Fruit fly (Drosophila melanogaster): ENCODE results near the gene CG46457.

The CG46457 gene

DNA sequence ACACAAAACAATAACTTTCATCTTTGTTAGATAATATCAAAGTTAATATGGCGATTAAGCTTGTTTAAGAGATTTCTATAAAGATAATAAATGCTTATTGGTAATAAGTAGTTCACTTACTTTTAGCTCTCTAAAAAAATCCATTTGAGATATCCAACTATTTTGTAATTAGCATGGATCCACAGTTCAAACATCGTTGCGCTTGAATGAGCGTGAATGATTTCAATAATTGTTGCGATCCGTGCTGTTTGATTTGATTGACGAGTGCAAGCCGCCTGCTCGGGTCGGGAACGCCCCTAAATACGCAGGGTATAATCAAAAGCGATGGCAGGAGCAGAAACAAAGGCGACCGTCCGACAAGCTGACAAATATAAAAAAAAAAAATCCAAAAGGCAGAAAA lies 2.5 kb downstream of the CG46457 start (continued):
- no peak for TF ChIP-seq Hr38 (GFP tag; optimal IDR thresholded peaks at IDR 0.05)
- TF ChIP-seq pdm3 (GFP tag; optimal IDR thresholded peaks at IDR 0.05): peak; percentile 26
- TF ChIP-seq cyc (GFP tag; optimal IDR thresholded peaks at IDR 0.05): peak; percentile 28
- TF ChIP-seq CG32006 (GFP tag; optimal IDR thresholded peaks at IDR 0.05): no peak
- no peak for TF ChIP-seq Ets21C (GFP tag; optimal IDR thresholded peaks at IDR 0.05)
- no peak for TF ChIP-seq net (GFP tag; optimal IDR thresholded peaks at IDR 0.05)
- TF ChIP-seq Met (GFP tag; optimal IDR thresholded peaks at IDR 0.05): peak; percentile 46
- TF ChIP-seq ss (GFP tag; optimal IDR thresholded peaks at IDR 0.05): peak in 1 of 2 experiments; percentile 13
- TF ChIP-seq CG8319 (GFP tag; optimal IDR thresholded peaks at IDR 0.05): no peak
- no peak for TF ChIP-seq Eip75B (GFP tag; optimal IDR thresholded peaks at IDR 0.05)
- no peak for TF ChIP-seq CG6854 (GFP tag; optimal IDR thresholded peaks at IDR 0.05)
- peak; percentile 46 for TF ChIP-seq CG31627 (GFP tag; optimal IDR thresholded peaks at IDR 0.05)
- no peak for TF ChIP-seq CG11294 (GFP tag; IDR thresholded peaks at IDR 0.05)
- no peak for TF ChIP-seq Lpt (GFP tag; optimal IDR thresholded peaks at IDR 0.05)
- no peak for TF ChIP-seq salr (GFP tag; optimal IDR thresholded peaks at IDR 0.05)
- peak; percentile 8 for TF ChIP-seq Sox14 (GFP tag; optimal IDR thresholded peaks at IDR 0.05)
- TF ChIP-seq Eip78C (GFP tag): peak; percentile 74
- TF ChIP-seq Ets96B (tag; optimal IDR thresholded peaks at IDR 0.05): peak; percentile 16
- TF ChIP-seq CG1621 (tag; optimal IDR thresholded peaks at IDR 0.05): no peak
- TF ChIP-seq CG6792 (GFP tag; optimal IDR thresholded peaks at IDR 0.05): no peak
- no peak for TF ChIP-seq CG6163 (GFP tag; IDR thresholded peaks at IDR 0.05)
- peak; percentile 12 for TF ChIP-seq Smox (GFP tag; optimal IDR thresholded peaks at IDR 0.05)
- peak; percentile 19 for TF ChIP-seq CG8632 (GFP tag; optimal IDR thresholded peaks at IDR 0.05)
- no peak for TF ChIP-seq CG16779 (tag; optimal IDR thresholded peaks at IDR 0.05)
- TF ChIP-seq CG3032 (tag; optimal IDR thresholded peaks at IDR 0.05): peak; percentile 18
- TF ChIP-seq fkh (GFP tag; optimal IDR thresholded peaks at IDR 0.05): no peak
- no peak for TF ChIP-seq CG11762 (GFP tag; optimal IDR thresholded peaks at IDR 0.05; ENCODE audit: insufficient read depth)
- TF ChIP-seq CG11902 (GFP tag; optimal IDR thresholded peaks at IDR 0.05): peak; percentile 11
- peak; percentile 50 for TF ChIP-seq Hr39 (GFP tag; optimal IDR thresholded peaks at IDR 0.05)
- peak; percentile 33 for TF ChIP-seq CG34406 (GFP tag; optimal IDR thresholded peaks at IDR 0.05)
- TF ChIP-seq svp (GFP tag): peak; percentile 78
- no peak for TF ChIP-seq achi (GFP tag; optimal IDR thresholded peaks at IDR 0.05)
- peak; percentile 11 for TF ChIP-seq OdsH (GFP tag; optimal IDR thresholded peaks at IDR 0.05)

DNA sequence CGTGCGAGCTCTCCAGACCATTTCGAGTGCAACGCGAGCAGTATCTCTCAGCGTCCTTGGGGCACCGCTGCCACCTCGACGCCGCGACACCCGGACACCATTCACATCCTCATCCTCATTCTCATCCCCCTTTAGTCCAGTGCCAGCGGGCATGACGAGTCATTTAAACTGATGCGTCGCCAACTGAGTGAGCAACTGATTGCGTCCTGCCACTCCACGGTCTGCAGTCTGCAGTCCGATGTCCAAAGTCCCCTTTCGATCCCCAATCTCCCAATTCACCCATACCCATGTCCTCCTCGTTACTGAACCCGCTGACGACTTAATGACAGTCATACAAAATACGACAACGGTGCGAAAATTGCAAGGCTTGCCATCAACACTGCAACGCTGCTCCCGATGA lies 3.2 kb downstream of the CG46457 start:
- no peak for TF ChIP-seq CG32006 (GFP tag; optimal IDR thresholded peaks at IDR 0.05)
- TF ChIP-seq esn (GFP tag; optimal IDR thresholded peaks at IDR 0.05): no peak
- no peak for TF ChIP-seq fd85E (GFP tag; optimal IDR thresholded peaks at IDR 0.05)
- TF ChIP-seq CG8119 (GFP tag; IDR thresholded peaks at IDR 0.05): no peak
- TF ChIP-seq ss (GFP tag; optimal IDR thresholded peaks at IDR 0.05): peak; percentile 27 to 57
- peak; percentile 21 for TF ChIP-seq topi (GFP tag; optimal IDR thresholded peaks at IDR 0.05)
- peak; percentile 11 for TF ChIP-seq CG9139 (GFP tag; optimal IDR thresholded peaks at IDR 0.05)
- TF ChIP-seq CG3032 (tag; optimal IDR thresholded peaks at IDR 0.05): peak; percentile 30
- TF ChIP-seq Met (GFP tag; optimal IDR thresholded peaks at IDR 0.05): no peak
- TF ChIP-seq Lpt (GFP tag; optimal IDR thresholded peaks at IDR 0.05): no peak
- peak; percentile 28 for TF ChIP-seq CG6854 (GFP tag; optimal IDR thresholded peaks at IDR 0.05)
- no peak for TF ChIP-seq CG15336 (GFP tag; IDR thresholded peaks at IDR 0.05)
- peak; percentile 3 for TF ChIP-seq lz (GFP tag; optimal IDR thresholded peaks at IDR 0.05)
- no peak for TF ChIP-seq net (GFP tag; optimal IDR thresholded peaks at IDR 0.05)
- TF ChIP-seq CG16779 (tag; optimal IDR thresholded peaks at IDR 0.05): no peak
- TF ChIP-seq CG11902 (GFP tag; optimal IDR thresholded peaks at IDR 0.05): peak; percentile 47
- TF ChIP-seq CG6792 (GFP tag; optimal IDR thresholded peaks at IDR 0.05): peak; percentile 44
- TF ChIP-seq Ets21C (GFP tag; optimal IDR thresholded peaks at IDR 0.05): no peak
- peak; percentile 1 for TF ChIP-seq Sox102F (GFP tag; optimal IDR thresholded peaks at IDR 0.05)
- TF ChIP-seq CG1621 (tag; optimal IDR thresholded peaks at IDR 0.05): peak; percentile 62
- TF ChIP-seq CG4318 (GFP tag; optimal IDR thresholded peaks at IDR 0.05): no peak
- TF ChIP-seq acj6 (GFP tag; optimal IDR thresholded peaks at IDR 0.05): peak; percentile 8
- no peak for TF ChIP-seq Smox (GFP tag; optimal IDR thresholded peaks at IDR 0.05)
- TF ChIP-seq spab (GFP tag; optimal IDR thresholded peaks at IDR 0.05): peak; percentile 16
- no peak for TF ChIP-seq dac (GFP tag; optimal IDR thresholded peaks at IDR 0.05)
- peak; percentile 10 for TF ChIP-seq dsx (GFP tag; optimal IDR thresholded peaks at IDR 0.05; ENCODE audit: poor library complexity, severe bottlenecking)
- TF ChIP-seq CG34406 (GFP tag; optimal IDR thresholded peaks at IDR 0.05): no peak
- no peak for TF ChIP-seq vri (GFP tag; optimal IDR thresholded peaks at IDR 0.05)
- no peak for TF ChIP-seq CG6276 (GFP tag; optimal IDR thresholded peaks at IDR 0.05)
- TF ChIP-seq CG6808 (GFP tag; optimal IDR thresholded peaks at IDR 0.05): peak; percentile 21
- TF ChIP-seq CG8632 (GFP tag; optimal IDR thresholded peaks at IDR 0.05): no peak
- TF ChIP-seq eg (GFP tag; IDR thresholded peaks at IDR 0.05): no peak
